Worm (Caenorhabditis elegans): ENCODE results near the gene F26F2.1.

ce11 chrV:20580511-20581040 is 18.9 kb upstream of the F26F2.1 start, which contains the start of gene F26F2.7:
- TF ChIP-seq alr-1 (tag; optimal IDR thresholded peaks at IDR 0.05; ENCODE audit: borderline replicate concordance) = no peak
- TF ChIP-seq efl-1 (optimal IDR thresholded peaks at IDR 0.05) = peak; percentile 64 to 73
- peak; percentile 75 to 96 for TF ChIP-seq efl-1 (GFP tag; optimal IDR thresholded peaks at IDR 0.05 in 1 of 2)

All from whole organism, L1 larva.